Fruit fly (Drosophila melanogaster): ENCODE results near the gene rut.

dm6 chrX:14840417-14840872, 14.6 kb upstream of the rut start:
- peak; percentile 93 for TF ChIP-seq kay (GFP tag; ENCODE audit: borderline replicate concordance)
- TF ChIP-seq CG33017 (tag; optimal IDR thresholded peaks at IDR 0.05): peak; percentile 15
- no peak for TF ChIP-seq ovo (GFP tag; optimal IDR thresholded peaks at IDR 0.05)
- TF ChIP-seq cnc (optimal IDR thresholded peaks at IDR 0.05): no peak
- no peak for TF ChIP-seq CG5204 (GFP tag; optimal IDR thresholded peaks at IDR 0.05)
- peak; percentile 37 for TF ChIP-seq CG14711 (tag; optimal IDR thresholded peaks at IDR 0.05)
- no peak for TF ChIP-seq toe (GFP tag; optimal IDR thresholded peaks at IDR 0.05)
- TF ChIP-seq tj (GFP tag; optimal IDR thresholded peaks at IDR 0.05): no peak
- TF ChIP-seq Crg-1 (GFP tag; optimal IDR thresholded peaks at IDR 0.05): no peak
- peak; percentile 10 for TF ChIP-seq bab1 (GFP tag; optimal IDR thresholded peaks at IDR 0.05)
- no peak for TF ChIP-seq Mnt (GFP tag; optimal IDR thresholded peaks at IDR 0.05)
- no peak for TF ChIP-seq Hr96 (GFP tag; optimal IDR thresholded peaks at IDR 0.05)
- no peak for TF ChIP-seq pad (GFP tag; optimal IDR thresholded peaks at IDR 0.05)
- peak; percentile 37 for TF ChIP-seq CG7101 (tag; optimal IDR thresholded peaks at IDR 0.05)

Measured in whole organism, adult.